Worm (Caenorhabditis elegans) whole organism, L4/young adult: ENCODE results near the gene C30E1.4.
"Not testable (repeated sequence)": the region's sequence is repeated elsewhere in the genome, so short reads cannot be mapped to it uniquely, and the experiment has no call there.

ENCODE experiments used
- W03F9.2 ChIP-seq: fragments of 150-350 bp; optimal IDR thresholded peaks from 2 replicates; lab custom pipeline; 2014; ENCODE audit warnings: missing biosample characterization, missing genetic modification characterization
- dao-5 ChIP-seq: sonication (generic microtip); optimal IDR thresholded peaks from 2 replicates; lab custom pipeline; 2016; ENCODE audit warnings: missing genotype, missing genetic modification characterization, moderate library complexity, missing compliant biosample characterization
- him-1 ChIP-seq: sonication (generic microtip); optimal IDR thresholded peaks from 2 replicates; lab custom pipeline; 2016; ENCODE audit warnings: missing genotype, missing genetic modification reagents, missing genetic modification characterization, missing compliant biosample characterization

The C30E1.4 gene

DNA sequence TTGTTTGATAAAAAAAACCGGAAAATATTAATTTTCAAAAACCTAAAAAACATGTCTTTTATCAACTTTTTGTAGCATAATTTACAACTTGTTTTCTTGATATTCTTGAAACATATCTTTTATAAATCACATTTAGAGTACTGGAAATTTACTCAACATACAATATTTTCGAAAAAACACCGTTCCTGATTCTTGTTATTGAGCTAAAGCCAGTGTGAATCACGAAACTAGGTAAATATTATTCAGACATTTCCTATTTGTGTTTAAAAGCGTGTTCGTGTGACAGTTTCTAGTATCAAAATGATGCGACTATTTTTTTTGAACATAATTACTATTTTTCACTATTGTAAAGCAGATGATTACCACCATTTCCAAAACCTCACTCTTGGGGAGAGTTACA is at the start of gene C30E1.4:
TSS of gene C30E1.4 (plus strand) at position 301 of the 400 bp plus-strand sequence.
- no peak for TF ChIP-seq W03F9.2
- no peak for TF ChIP-seq dao-5 (tag; lab: Kevin White, UChicago)
- no peak for TF ChIP-seq him-1 (tag; lab: Kevin White, UChicago)

- TF ChIP-seq dao-5 (tag; lab: Kevin White, UChicago) (no peak), him-1 (tag; lab: Kevin White, UChicago) (no peak), W03F9.2 (no peak)
These were observed 43.3 kb upstream of the C30E1.4 start, which contains the start of gene acs-9 for ce11 chrX:16880426-16880825. Gene acs-9 (minus strand): TSS chrX:16880526.

ce11 chrX:16883426-16883825 is 40.3 kb upstream of the C30E1.4 start, which contains the start of gene Y13C8A.1:
Gene Y13C8A.1 (plus strand): TSS chrX:16883726.
- TF ChIP-seq dao-5 (tag; lab: Kevin White, UChicago); W03F9.2; him-1 (tag; lab: Kevin White, UChicago): not testable (repeated sequence)

DNA sequence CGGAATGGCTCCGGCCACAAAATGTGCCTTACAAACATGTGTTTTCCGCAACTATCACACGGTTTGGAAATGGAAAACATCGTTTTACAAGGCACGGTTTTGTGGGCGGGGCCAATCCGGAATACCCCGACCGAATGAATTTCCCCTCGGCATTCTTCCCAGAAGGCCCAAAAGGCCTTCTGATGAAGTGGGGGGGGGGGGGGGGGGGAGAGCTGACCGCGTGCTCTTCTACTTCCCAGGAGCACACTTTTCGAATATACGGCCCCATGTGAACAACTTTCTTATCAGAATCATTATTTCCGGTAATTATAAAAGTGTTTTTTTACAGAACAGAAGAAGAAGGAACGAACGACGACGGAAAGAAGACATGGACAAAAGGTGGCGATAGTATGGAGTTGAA is 39.7 kb upstream of the C30E1.4 start:
- TF ChIP-seq him-1 (tag; lab: Kevin White, UChicago), result no peak
- TF ChIP-seq W03F9.2, result no peak
- no peak for TF ChIP-seq dao-5 (tag; lab: Kevin White, UChicago)

ce11 chrX:16891683-16892082 is 32.1 kb upstream of the C30E1.4 start, which contains the start of gene F39F10.3:
Gene F39F10.3 (plus strand): TSS chrX:16891983.
- TF ChIP-seq W03F9.2 (no peak), dao-5 (tag; lab: Kevin White, UChicago) (no peak), him-1 (tag; lab: Kevin White, UChicago) (no peak)

DNA sequence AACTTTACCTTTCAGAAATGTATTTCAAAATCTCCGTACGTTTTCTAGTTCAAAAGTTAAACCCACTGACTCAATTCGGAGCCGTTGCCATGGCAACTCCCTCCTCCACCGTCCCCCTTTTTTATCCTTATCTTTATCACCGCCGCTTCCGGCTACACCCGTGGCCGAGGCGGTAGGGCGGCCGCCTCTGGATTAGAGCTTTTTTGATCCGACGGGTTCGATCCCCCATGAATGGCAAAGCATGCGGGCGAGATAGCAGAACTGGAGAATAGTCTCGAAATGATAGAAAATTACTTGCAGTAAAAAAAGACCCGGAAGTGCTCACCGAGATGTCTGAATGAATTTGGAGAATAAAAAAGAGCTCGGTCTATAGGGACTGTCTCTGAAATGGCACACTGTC is 30.0 kb upstream of the C30E1.4 start:
- no peak for TF ChIP-seq him-1 (tag; lab: Kevin White, UChicago)
- no peak for TF ChIP-seq dao-5 (tag; lab: Kevin White, UChicago)
- no peak for TF ChIP-seq W03F9.2

DNA sequence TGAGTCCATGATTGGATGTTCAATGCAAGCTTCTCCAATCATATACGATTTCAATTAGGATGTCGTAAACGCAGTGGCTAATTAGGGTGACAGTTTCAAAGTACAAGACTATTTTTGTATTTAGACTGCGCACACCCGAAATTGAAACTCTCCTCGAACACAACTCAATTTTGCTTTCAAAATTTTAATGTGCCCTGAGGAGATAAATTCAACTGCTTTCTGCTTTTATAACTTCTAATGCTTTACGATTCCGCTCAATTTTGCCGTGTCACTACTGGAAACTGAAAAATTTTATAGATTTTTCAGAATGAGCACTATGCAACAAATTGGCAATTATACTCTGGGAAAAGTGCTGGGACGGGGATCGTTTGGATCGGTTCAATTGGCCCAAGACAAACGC is 29.2 kb upstream of the C30E1.4 start, which contains the start of gene F39F10.2:
TSS of gene F39F10.2 (plus strand) at position 301 of the 400 bp plus-strand sequence.
- no peak for TF ChIP-seq dao-5 (tag; lab: Kevin White, UChicago)
- no peak for TF ChIP-seq W03F9.2
- TF ChIP-seq him-1 (tag; lab: Kevin White, UChicago), result no peak

DNA sequence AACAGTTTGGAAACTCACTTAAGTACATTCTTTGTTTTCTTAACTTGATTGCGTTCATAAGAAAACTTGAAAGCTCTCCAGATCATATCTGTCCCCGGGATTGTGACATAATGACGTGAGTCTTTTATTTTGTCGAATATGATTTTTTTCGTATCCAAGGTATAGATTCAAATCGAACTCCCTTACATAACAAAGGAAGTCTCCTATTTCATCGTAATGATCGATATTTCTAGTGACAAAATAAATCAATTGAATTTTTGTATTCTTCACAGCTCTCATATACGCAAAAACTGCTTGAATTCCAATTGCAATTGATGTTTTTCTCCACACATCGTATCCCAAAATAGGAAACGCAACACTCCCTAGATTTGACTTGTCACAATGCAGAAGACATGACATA is 21.1 kb upstream of the C30E1.4 start:
- TF ChIP-seq him-1 (tag; lab: Kevin White, UChicago) (no peak), W03F9.2 (no peak), dao-5 (tag; lab: Kevin White, UChicago) (no peak)

ce11 chrX:16903619-16904018 is 20.1 kb upstream of the C30E1.4 start, which contains the start of gene F39F10.4:
Gene F39F10.4 (minus strand): TSS chrX:16903719.
- no peak for TF ChIP-seq dao-5 (tag; lab: Kevin White, UChicago)
- TF ChIP-seq him-1 (tag; lab: Kevin White, UChicago), result no peak
- no peak for TF ChIP-seq W03F9.2

DNA sequence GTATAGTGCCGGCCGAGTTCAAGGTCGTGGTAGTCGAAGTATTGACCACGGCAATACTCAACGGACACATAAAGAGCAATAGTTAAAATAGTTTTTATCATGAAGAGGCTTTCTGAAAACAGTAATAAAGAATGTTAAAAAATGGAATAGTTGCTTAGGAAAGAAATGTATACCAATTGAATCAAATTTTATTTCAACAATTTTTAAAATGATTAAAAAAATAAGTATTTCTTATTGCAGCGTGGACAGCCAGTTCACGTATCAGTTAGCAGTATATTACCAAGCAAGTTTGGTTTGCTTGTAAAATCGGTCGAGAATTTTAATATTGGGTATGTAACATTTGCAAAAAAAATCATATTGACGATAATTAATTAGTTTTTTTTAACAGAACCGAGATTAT is 10.1 kb upstream of the C30E1.4 start, which contains the start of gene F39F10.5:
TSS of gene F39F10.5 (minus strand) at position 101 of the 400 bp plus-strand sequence.
- TF ChIP-seq dao-5 (tag; lab: Kevin White, UChicago); W03F9.2; him-1 (tag; lab: Kevin White, UChicago): not testable (repeated sequence)

DNA sequence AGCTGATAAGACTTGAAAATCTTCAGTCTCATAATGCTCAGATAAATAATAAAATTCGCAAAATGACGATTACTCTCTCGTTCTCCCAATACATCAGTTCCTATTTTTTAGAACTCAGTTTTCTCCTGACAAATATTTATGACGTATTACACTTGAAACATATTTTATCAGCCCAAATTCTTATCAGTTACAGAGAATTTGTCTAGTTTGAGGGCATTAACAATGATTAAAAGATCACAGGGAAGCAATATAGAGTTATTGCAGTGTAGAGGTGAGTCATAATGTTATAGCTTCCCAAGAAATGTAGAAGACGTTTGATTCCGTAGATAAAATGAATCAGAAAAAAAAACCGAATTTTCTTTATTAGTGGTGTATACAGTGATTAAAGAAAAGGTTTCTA is 4.3 kb upstream of the C30E1.4 start:
- TF ChIP-seq W03F9.2 (no peak), dao-5 (tag; lab: Kevin White, UChicago) (no peak), him-1 (tag; lab: Kevin White, UChicago) (no peak)

DNA sequence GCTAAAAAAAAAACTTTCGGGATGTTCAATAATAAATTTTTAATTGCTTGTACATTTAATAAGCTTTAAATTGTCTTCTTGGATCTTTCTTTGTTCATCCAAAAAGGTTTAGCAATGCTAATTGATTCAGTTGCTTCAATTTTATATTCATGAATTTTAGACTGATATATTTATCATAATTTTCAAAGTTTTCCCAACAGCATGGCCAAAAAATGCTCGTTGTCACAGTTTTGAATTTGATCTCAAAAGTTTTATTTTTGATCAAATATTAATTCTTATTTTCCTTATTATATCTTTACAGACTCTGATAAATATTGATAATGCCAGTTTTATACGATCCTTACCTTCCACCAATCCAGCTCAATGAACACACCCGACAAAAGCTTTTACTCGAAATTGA is 2.2 kb upstream of the C30E1.4 start, which contains the start of gene fbxb-114:
TSS of gene fbxb-114 (plus strand) at position 301 of the 400 bp plus-strand sequence.
- TF ChIP-seq him-1 (tag; lab: Kevin White, UChicago) (no peak), W03F9.2 (no peak), dao-5 (tag; lab: Kevin White, UChicago) (no peak)

ce11 chrX:16925343-16925742 is 1.6 kb downstream of the C30E1.4 start:
- TF ChIP-seq him-1 (tag; lab: Kevin White, UChicago), result no peak
- TF ChIP-seq dao-5 (tag; lab: Kevin White, UChicago), result no peak
- TF ChIP-seq W03F9.2, result no peak

- no peak for TF ChIP-seq W03F9.2
- peak; percentile 52 for TF ChIP-seq him-1 (tag; lab: Kevin White, UChicago)
- no peak for TF ChIP-seq dao-5 (tag; lab: Kevin White, UChicago)
These were observed 4.4 kb downstream of the C30E1.4 start for ce11 chrX:16928087-16928486.
